Fruit fly (Drosophila melanogaster) whole organism, embryonic: Measurements from ENCODE around the gene Kah.
A peak's percentile ranks its signal among the peaks of the same experiment; 100 is the strongest.

Source experiments
- Atf6 ChIP-seq: fragments of 200-800 bp; sonication (Bioruptor generic); IDR thresholded peaks from 2 replicates; pipeline ENCODE4 v1.3.6; 2022; ENCODE audit warnings: missing biosample characterization, missing genetic modification characterization
- CG1024 ChIP-seq: fragments of 200-800 bp; sonication (Bioruptor generic); IDR thresholded peaks from 2 replicates; pipeline ENCODE4 v1.3.6; 2022; ENCODE audit warnings: missing biosample characterization, missing genetic modification characterization
- CG12769 ChIP-seq: fragments of 200-800 bp; sonication (Bioruptor generic); optimal IDR thresholded peaks from 2 replicates; lab custom pipeline; 2019; ENCODE audit warnings: missing biosample characterization, mild to moderate bottlenecking, missing genetic modification characterization, moderate library complexity
- CG13287 ChIP-seq: fragments of 200-800 bp; sonication (Bioruptor generic); IDR thresholded peaks from 2 replicates; pipeline ENCODE4 v1.3.6; 2022; ENCODE audit warnings: missing biosample characterization, missing genetic modification characterization; ENCODE audit not compliant: partially characterized antibody
- CG14667 ChIP-seq: fragments of 200-800 bp; sonication (Bioruptor generic); IDR thresholded peaks from 2 replicates; pipeline ENCODE4 v1.3.6; 2022; ENCODE audit warnings: missing biosample characterization, missing genetic modification characterization
- CG15514 ChIP-seq: fragments of 200-800 bp; sonication (Bioruptor generic); optimal IDR thresholded peaks from 3 replicates; lab custom pipeline; 2017; ENCODE audit warnings: missing biosample characterization, missing genetic modification characterization, mild to moderate bottlenecking, moderate library complexity, missing genetic modification reagents
- CG17385 ChIP-seq: fragments of 200-800 bp; sonication (Bioruptor generic); optimal IDR thresholded peaks from 3 replicates; lab custom pipeline; 2018; ENCODE audit warnings: missing biosample characterization, mild to moderate bottlenecking, missing genetic modification characterization
- CG30403 ChIP-seq: fragments of 200-800 bp; sonication (Bioruptor generic); optimal IDR thresholded peaks from 3 replicates; lab custom pipeline; 2016; ENCODE audit warnings: missing biosample characterization, missing genetic modification characterization
- CG34376 ChIP-seq: fragments of 200-800 bp; sonication (Bioruptor generic); optimal IDR thresholded peaks from 2 replicates; lab custom pipeline; 2018; ENCODE audit warnings: missing biosample characterization, mild to moderate bottlenecking, missing genetic modification characterization
- CG4404 ChIP-seq: fragments of 200-800 bp; sonication (Bioruptor generic); IDR thresholded peaks from 2 replicates; pipeline ENCODE4 v1.3.6; 2022; ENCODE audit warnings: missing biosample characterization, missing genetic modification characterization
- CG8290 ChIP-seq, 3 experiments: fragments of 200-800 bp; sonication (Bioruptor generic); optimal IDR thresholded peaks; 2 replicates each; lab custom pipeline; 2016 to 2019; ENCODE audit warnings: missing biosample characterization in 3 of 3, missing genetic modification characterization in 3 of 3, mild to moderate bottlenecking in 2 of 3, moderate library complexity in 1 of 3
- D19A ChIP-seq: fragments of 200-800 bp; optimal IDR thresholded peaks from 3 replicates; lab custom pipeline; 2019; ENCODE audit warnings: missing biosample characterization, mild to moderate bottlenecking, missing genetic modification characterization, moderate library complexity
- D19B ChIP-seq: fragments of 200-800 bp; sonication (Bioruptor generic); optimal IDR thresholded peaks from 2 replicates; lab custom pipeline; 2017; ENCODE audit warnings: missing biosample characterization, mild to moderate bottlenecking, missing genetic modification characterization
- Deaf1 ChIP-seq: fragments of 200-800 bp; optimal IDR thresholded peaks from 3 replicates; lab custom pipeline; 2019; ENCODE audit warnings: missing biosample characterization, mild to moderate bottlenecking, missing genetic modification characterization, moderate library complexity
- Drgx ChIP-seq: fragments of 200-800 bp; sonication (Bioruptor generic); IDR thresholded peaks from 2 replicates; pipeline ENCODE4 v1.3.6; 2022; ENCODE audit warnings: missing biosample characterization, missing genetic modification characterization
- Gsc ChIP-seq: fragments of 200-800 bp; sonication (Bioruptor generic); IDR thresholded peaks from 2 replicates; pipeline ENCODE4 v1.3.6; 2022; ENCODE audit warnings: missing biosample characterization, missing genetic modification characterization
- Hsf ChIP-seq: fragments of 200-800 bp; sonication (Bioruptor generic); optimal IDR thresholded peaks from 3 replicates; lab custom pipeline; 2016; ENCODE audit warnings: missing biosample characterization, missing genetic modification characterization
- Lhr ChIP-seq: fragments of 200-800 bp; sonication (Bioruptor generic); optimal IDR thresholded peaks from 3 replicates; lab custom pipeline; 2017; ENCODE audit warnings: mild to moderate bottlenecking, missing biosample characterization, missing genetic modification reagents, missing genetic modification characterization
- Max ChIP-seq: fragments of 200-800 bp; sonication (Bioruptor generic); optimal IDR thresholded peaks from 2 replicates; lab custom pipeline; 2016; ENCODE audit warnings: missing biosample characterization, mild to moderate bottlenecking, missing genetic modification characterization
- Med ChIP-seq: fragments of 200-800 bp; sonication (Bioruptor generic); peaks from one replicate; lab custom pipeline; 2016; ENCODE audit warnings: missing biosample characterization, missing genetic modification characterization, mild to moderate bottlenecking, inconsistent platforms, moderate library complexity
- NFAT ChIP-seq: fragments of 200-800 bp; sonication (Bioruptor generic); IDR thresholded peaks from 2 replicates; pipeline ENCODE4 v1.3.6; 2022; ENCODE audit warnings: missing biosample characterization, missing genetic modification characterization
- Sox102F ChIP-seq: fragments of 200-800 bp; sonication (Bioruptor generic); optimal IDR thresholded peaks from 2 replicates; lab custom pipeline; 2018; ENCODE audit warnings: missing biosample characterization, mild to moderate bottlenecking, missing genetic modification characterization, moderate library complexity
- TFAM ChIP-seq: fragments of 200-800 bp; sonication (Bioruptor generic); optimal IDR thresholded peaks from 2 replicates; lab custom pipeline; 2017; ENCODE audit warnings: missing biosample characterization, missing genetic modification characterization, inconsistent platforms
- aop ChIP-seq: fragments of 200-800 bp; sonication (Bioruptor generic); IDR thresholded peaks from 2 replicates; pipeline ENCODE4 v1.3.6; 2022; ENCODE audit warnings: missing biosample characterization, missing genetic modification characterization
- az2 ChIP-seq: fragments of 200-800 bp; sonication (Bioruptor generic); optimal IDR thresholded peaks from 3 replicates; lab custom pipeline; 2016; ENCODE audit warnings: missing biosample characterization, missing genetic modification characterization
- chinmo ChIP-seq: fragments of 200-800 bp; sonication (Bioruptor generic); IDR thresholded peaks from 4 replicates; pipeline ENCODE4 v1.3.6; 2022; ENCODE audit warnings: missing biosample characterization, missing genetic modification characterization; ENCODE audit not compliant: partially characterized antibody
- ci ChIP-seq: fragments of 200-800 bp; sonication (Bioruptor generic); IDR thresholded peaks from 3 replicates; pipeline ENCODE4 v1.3.6; 2022; ENCODE audit warnings: missing biosample characterization, missing genetic modification characterization
- cwo ChIP-seq: fragments of 200-800 bp; sonication (Bioruptor generic); optimal IDR thresholded peaks from 3 replicates; lab custom pipeline; 2017; ENCODE audit warnings: missing biosample characterization, missing genetic modification characterization, mild to moderate bottlenecking, moderate library complexity, missing genetic modification reagents
- exex ChIP-seq: fragments of 200-800 bp; sonication (Bioruptor generic); optimal IDR thresholded peaks from 4 replicates; lab custom pipeline; 2018; ENCODE audit warnings: missing biosample characterization, mild to moderate bottlenecking, missing genetic modification characterization, moderate library complexity
- fru ChIP-seq: fragments of >200 bp; optimal IDR thresholded peaks from 2 replicates; lab custom pipeline; 2017
- gem ChIP-seq: fragments of 200-800 bp; sonication (Bioruptor generic); optimal IDR thresholded peaks from 2 replicates; lab custom pipeline; 2019; ENCODE audit warnings: missing biosample characterization, mild to moderate bottlenecking, missing genetic modification characterization, moderate library complexity
- grn ChIP-seq: fragments of 200-800 bp; sonication (Bioruptor generic); optimal IDR thresholded peaks from 3 replicates; lab custom pipeline; 2017; ENCODE audit warnings: missing biosample characterization, missing genetic modification characterization
- hkb ChIP-seq, 2 experiments: fragments of 200-800 bp in 1 of 2; fragments of >200 bp in 1 of 2; sonication (Bioruptor generic) in 1 of 2; IDR thresholded peaks in 1 of 2; optimal IDR thresholded peaks in 1 of 2; 2 replicates each; pipeline versions ENCODE4 v1.3.6 to Lab custom; 2017 to 2022; ENCODE audit warnings: missing biosample characterization in 1 of 2, missing genetic modification characterization in 1 of 2
- jigr1 ChIP-seq: fragments of 200-800 bp; sonication (Bioruptor generic); IDR thresholded peaks from 3 replicates; pipeline ENCODE4 v1.3.6; 2022; ENCODE audit warnings: missing biosample characterization, missing genetic modification characterization
- kni ChIP-seq: fragments of 200-800 bp; sonication (Bioruptor generic); optimal IDR thresholded peaks from 3 replicates; lab custom pipeline; 2017; ENCODE audit warnings: mild to moderate bottlenecking, missing biosample characterization, missing genetic modification reagents, missing genetic modification characterization
- lov ChIP-seq, 2 experiments: fragments of 200-800 bp in 1 of 2; fragments of >200 bp in 1 of 2; sonication (Bioruptor generic) in 1 of 2; IDR thresholded peaks in 1 of 2; optimal IDR thresholded peaks in 1 of 2; 2 replicates in 1 of 2; 3 replicates in 1 of 2; pipeline versions ENCODE4 v1.3.6 to Lab custom; 2017 to 2022; ENCODE audit warnings: missing biosample characterization in 1 of 2, missing genetic modification characterization in 1 of 2
- mirr ChIP-seq: fragments of 200-800 bp; sonication (Bioruptor generic); optimal IDR thresholded peaks from 3 replicates; lab custom pipeline; 2018; ENCODE audit warnings: missing biosample characterization, mild to moderate bottlenecking, missing genetic modification characterization
- pan ChIP-seq, 4 experiments: fragments of >200 bp in 3 of 4; fragments of 200-800 bp in 1 of 4; sonication (Bioruptor generic) in 1 of 4; optimal IDR thresholded peaks in 3 of 4; IDR thresholded peaks in 1 of 4; 2 replicates each; pipeline versions ENCODE4 v1.3.6 to Lab custom; 2017 to 2022; ENCODE audit warnings: missing biosample characterization in 2 of 4, missing genetic modification characterization in 2 of 4, mixed read lengths in 1 of 4
- rib ChIP-seq: fragments of 200-800 bp; sonication (Bioruptor generic); IDR thresholded peaks from 2 replicates; pipeline ENCODE4 v1.3.6; 2022; ENCODE audit warnings: missing biosample characterization, missing genetic modification characterization
- sens ChIP-seq: fragments of 200-800 bp; sonication (Bioruptor generic); peaks from one replicate; lab custom pipeline; 2016; ENCODE audit warnings: missing biosample characterization, missing genetic modification characterization
- twi ChIP-seq: fragments of 200-800 bp; optimal IDR thresholded peaks from 2 replicates; lab custom pipeline; 2019; ENCODE audit warnings: missing biosample characterization, mild to moderate bottlenecking, missing genetic modification characterization, moderate library complexity
- tx ChIP-seq: fragments of 200-800 bp; sonication (Bioruptor generic); optimal IDR thresholded peaks from 2 replicates; lab custom pipeline; 2016; ENCODE audit warnings: missing biosample characterization, missing genetic modification characterization
- zf30C ChIP-seq: fragments of 200-800 bp; sonication (Bioruptor generic); optimal IDR thresholded peaks from 3 replicates; lab custom pipeline; 2018; ENCODE audit warnings: missing biosample characterization, mild to moderate bottlenecking, missing genetic modification characterization

The Kah gene

dm6 chr3L:638031-638414 is 48.9 kb upstream of the Kah start (continued):
- TF ChIP-seq gem (tag; lab: Kevin White, UChicago) (no peak), D19B (no peak), CG13287 (GFP tag; lab: Robert Waterston, UW) (no peak)

- TF ChIP-seq twi (tag; lab: Kevin White, UChicago) (no peak), exex (tag; lab: Kevin White, UChicago) (peak; percentile 72), chinmo (GFP tag; lab: Robert Waterston, UW) (0 out of 4 replicates have a peak, but pooled peaks have one; percentile 49), zf30C (peak; percentile 57), CG12769 (tag; lab: Kevin White, UChicago) (peak; percentile 28), Lhr (GFP tag; lab: Kevin White, UChicago) (no peak), cwo (GFP tag; lab: Kevin White, UChicago) (peak; percentile 79), gem (tag; lab: Kevin White, UChicago) (peak; percentile 3), CG15514 (GFP tag; lab: Kevin White, UChicago) (no peak), CG30403 (GFP tag; lab: Kevin White, UChicago) (no peak), Deaf1 (peak; percentile 93), tx (GFP tag; lab: Kevin White, UChicago) (no peak), CG8290 (GFP tag; optimal IDR thresholded peaks at IDR 0.05; lab: Kevin White, UChicago) (no peak), CG8290 (tag; optimal IDR thresholded peaks at IDR 0.05; lab: Kevin White, UChicago) (peak in 1 of 2 experiments; percentile 46), Sox102F (GFP tag; lab: Kevin White, UChicago) (peak; percentile 11), kni (GFP tag; lab: Kevin White, UChicago) (peak; percentile 60), hkb (optimal IDR thresholded peaks at IDR 0.05; lab: Kevin White, UChicago) (peak; percentile 11), hkb (GFP tag; IDR thresholded peaks at IDR 0.05; lab: Robert Waterston, UW) (no peak), D19A (tag; lab: Kevin White, UChicago) (no peak), Gsc (no peak), Atf6 (0 out of 2 replicates have a peak, but pooled peaks have one; percentile 15), az2 (no peak), CG14667 (GFP tag; lab: Robert Waterston, UW) (no peak), Hsf (GFP tag; lab: Kevin White, UChicago) (no peak), CG17385 (GFP tag; lab: Kevin White, UChicago) (peak; percentile 28), rib (GFP tag; lab: Robert Waterston, UW) (peak; percentile 19; the same call in 1 of the 2 replicates), grn (GFP tag; lab: Kevin White, UChicago) (peak; percentile 6), TFAM (no peak), Max (GFP tag; lab: Kevin White, UChicago) (no peak), NFAT (GFP tag; lab: Robert Waterston, UW) (0 out of 2 replicates have a peak, but pooled peaks have one; percentile 29), CG4404 (GFP tag; lab: Robert Waterston, UW) (no peak), Drgx (0 out of 2 replicates have a peak, but pooled peaks have one; percentile 16), fru (lab: Kevin White, UChicago) (no peak), mirr (GFP tag; lab: Kevin White, UChicago) (peak; percentile 57), ci (GFP tag; lab: Robert Waterston, UW) (peak; percentile 7; the same call in 1 of the 3 replicates), aop (GFP tag; lab: Robert Waterston, UW) (no peak), sens (GFP tag; lab: Kevin White, UChicago) (peak; percentile 39), CG34376 (peak; percentile 63), lov (optimal IDR thresholded peaks at IDR 0.05; lab: Kevin White, UChicago) (no peak), lov (GFP tag; IDR thresholded peaks at IDR 0.05; lab: Robert Waterston, UW) (no peak), Med (GFP tag; lab: Kevin White, UChicago) (peak; percentile 2), CG1024 (GFP tag; lab: Robert Waterston, UW) (no peak), jigr1 (GFP tag; lab: Robert Waterston, UW) (0 out of 3 replicates have a peak, but pooled peaks have one; percentile 5), D19B (peak; percentile 58), pan (optimal IDR thresholded peaks at IDR 0.05; lab: Kevin White, UChicago) (no peak), pan (GFP tag; optimal IDR thresholded peaks at IDR 0.05 in 1 of 2, IDR thresholded peaks at IDR 0.05 in 1 of 2) (peak in 1 of 2 experiments; percentile 20)
Observed at dm6 chr3L:637329-638030, 48.4 kb upstream of the Kah start.
